Fruit fly (Drosophila melanogaster) Kc167 (cell line): ENCODE measurements around the gene CG4502.

Experiments used
- Myc ChIP-seq: fragments of >200 bp; optimal IDR thresholded peaks from 2 replicates; lab custom pipeline; 2017; ENCODE audit warnings: missing external identifiers
- Sin3A ChIP-seq: fragments of >200 bp; optimal IDR thresholded peaks from 2 replicates; lab custom pipeline; 2018; ENCODE audit warnings: missing external identifiers
- h ChIP-seq: fragments of >200 bp; optimal IDR thresholded peaks from 3 replicates; lab custom pipeline; 2018; ENCODE audit warnings: missing external identifiers
- insv ChIP-seq: fragments of >200 bp; optimal IDR thresholded peaks from 3 replicates; lab custom pipeline; 2018; ENCODE audit warnings: missing external identifiers
- psq ChIP-seq: fragments of >200 bp; optimal IDR thresholded peaks from 2 replicates; lab custom pipeline; 2017; ENCODE audit warnings: missing external identifiers
- ttk ChIP-seq: sonication (Bioruptor generic); optimal IDR thresholded peaks from 2 replicates; lab custom pipeline; 2017; ENCODE audit warnings: missing external identifiers

DNA sequence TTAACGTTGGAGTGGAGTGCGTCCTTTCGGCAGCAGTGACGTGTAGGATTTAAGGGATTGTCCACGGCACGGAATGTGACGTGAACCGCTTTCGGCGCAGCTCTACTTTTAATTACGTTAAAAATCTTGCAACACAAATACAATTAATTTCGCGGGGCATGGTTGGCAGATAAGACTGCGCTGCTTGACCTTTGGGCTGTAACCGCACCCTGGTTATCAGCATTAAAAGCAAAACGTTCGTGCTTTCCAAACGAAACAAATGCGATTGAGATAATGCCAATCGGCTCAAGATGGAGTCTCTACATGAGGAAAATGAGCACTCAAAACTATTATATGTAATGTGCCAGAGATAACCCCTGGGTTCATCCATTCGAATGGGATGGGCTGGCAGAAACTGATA lies 9.5 kb upstream of the CG4502 start:
- TF ChIP-seq Myc (lab: Kevin White, UChicago) (no peak), insv (no peak), Sin3A (lab: Kevin White, UChicago) (no peak), ttk (no peak), psq (lab: Kevin White, UChicago) (no peak), h (no peak)
